Fruit fly (Drosophila melanogaster) whole organism, embryonic: Measurements from ENCODE around the gene CG34117.

ENCODE experiments used
- Abd-B ChIP-seq: fragments of 200-800 bp; sonication (Bioruptor generic); optimal IDR thresholded peaks from 2 replicates; lab custom pipeline; 2018; ENCODE audit warnings: missing biosample characterization, mild to moderate bottlenecking, missing genetic modification characterization, moderate library complexity
- CG10274 ChIP-seq: fragments of 200-800 bp; sonication (Bioruptor generic); optimal IDR thresholded peaks from 3 replicates; lab custom pipeline; 2017; ENCODE audit warnings: missing biosample characterization, mild to moderate bottlenecking, missing genetic modification characterization
- CG10462 ChIP-seq: fragments of 200-800 bp; sonication (Bioruptor generic); optimal IDR thresholded peaks from 2 replicates; lab custom pipeline; 2016; ENCODE audit warnings: missing biosample characterization, missing genetic modification characterization
- CG10654 ChIP-seq: fragments of 200-800 bp; sonication (Bioruptor generic); optimal IDR thresholded peaks from 2 replicates; lab custom pipeline; 2016; ENCODE audit warnings: missing biosample characterization, missing genetic modification characterization
- CG11696 ChIP-seq: fragments of 200-800 bp; sonication (Bioruptor generic); IDR thresholded peaks from 2 replicates; pipeline ENCODE4 v1.3.6; 2022; ENCODE audit warnings: missing biosample characterization, missing genetic modification characterization
- CG14441 ChIP-seq: fragments of 200-800 bp; sonication (Bioruptor generic); IDR thresholded peaks from 2 replicates; pipeline ENCODE4 v1.3.6; 2022; ENCODE audit warnings: missing biosample characterization, missing genetic modification characterization
- CG15073 ChIP-seq: fragments of 200-800 bp; sonication (Bioruptor generic); optimal IDR thresholded peaks from 2 replicates; lab custom pipeline; 2016; ENCODE audit warnings: missing biosample characterization, missing genetic modification characterization
- CG16813 ChIP-seq: fragments of 200-800 bp; sonication (Bioruptor generic); IDR thresholded peaks from 3 replicates; pipeline ENCODE4 v1.3.6; 2022; ENCODE audit warnings: missing biosample characterization, missing genetic modification characterization; ENCODE audit not compliant: partially characterized antibody
- CG17568 ChIP-seq: fragments of 200-800 bp; sonication (Bioruptor generic); optimal IDR thresholded peaks from 2 replicates; lab custom pipeline; 2018; ENCODE audit warnings: missing biosample characterization, mild to moderate bottlenecking, missing genetic modification characterization, moderate library complexity
- CG17612 ChIP-seq: fragments of 200-800 bp; sonication (Bioruptor generic); IDR thresholded peaks from 2 replicates; pipeline ENCODE4 v1.3.6; 2022; ENCODE audit warnings: missing biosample characterization, missing genetic modification characterization
- CG17912 ChIP-seq: fragments of 200-800 bp; sonication (Bioruptor generic); optimal IDR thresholded peaks from 2 replicates; lab custom pipeline; 2018; ENCODE audit warnings: missing biosample characterization, mild to moderate bottlenecking, missing genetic modification characterization
- CG18599 ChIP-seq: fragments of 200-800 bp; sonication (Bioruptor generic); optimal IDR thresholded peaks from 3 replicates; lab custom pipeline; 2017; ENCODE audit warnings: missing biosample characterization, missing genetic modification characterization, mild to moderate bottlenecking, moderate library complexity, missing genetic modification reagents
- CG2875 ChIP-seq: fragments of 200-800 bp; sonication (Bioruptor generic); optimal IDR thresholded peaks from 2 replicates; lab custom pipeline; 2017; ENCODE audit warnings: missing biosample characterization, mild to moderate bottlenecking, missing genetic modification characterization, missing genetic modification reagents
- CG3065 ChIP-seq: fragments of 200-800 bp; sonication (Bioruptor generic); optimal IDR thresholded peaks from 2 replicates; lab custom pipeline; 2016; ENCODE audit warnings: missing biosample characterization, missing genetic modification characterization
- CG3163 ChIP-seq: fragments of 200-800 bp; sonication (Bioruptor generic); optimal IDR thresholded peaks from 3 replicates; lab custom pipeline; 2016; ENCODE audit warnings: missing biosample characterization, missing genetic modification characterization
- CG4282 ChIP-seq: fragments of 200-800 bp; sonication (Bioruptor generic); optimal IDR thresholded peaks from 2 replicates; lab custom pipeline; 2016; ENCODE audit warnings: missing biosample characterization, missing genetic modification characterization
- CG4424 ChIP-seq: fragments of 200-800 bp; sonication (Bioruptor generic); optimal IDR thresholded peaks from 3 replicates; lab custom pipeline; 2016; ENCODE audit warnings: missing biosample characterization, missing genetic modification characterization
- CG4617 ChIP-seq: fragments of 200-800 bp; sonication (Bioruptor generic); optimal IDR thresholded peaks from 3 replicates; lab custom pipeline; 2016; ENCODE audit warnings: missing biosample characterization, missing genetic modification characterization, borderline replicate concordance
- CG5245 ChIP-seq: fragments of 200-800 bp; sonication (Bioruptor generic); optimal IDR thresholded peaks from 3 replicates; lab custom pipeline; 2016; ENCODE audit warnings: missing biosample characterization, missing genetic modification characterization
- CkIIα-i1 ChIP-seq: fragments of 200-800 bp; sonication (Bioruptor generic); IDR thresholded peaks from 2 replicates; pipeline ENCODE4 v1.3.6; 2022; ENCODE audit warnings: missing biosample characterization, missing genetic modification characterization
- CoRest ChIP-seq: fragments of 200-800 bp; sonication (Bioruptor generic); optimal IDR thresholded peaks from 3 replicates; lab custom pipeline; 2018; ENCODE audit warnings: missing biosample characterization, mild to moderate bottlenecking, missing genetic modification characterization, moderate library complexity
- Dbx ChIP-seq: fragments of 200-800 bp; sonication (Bioruptor generic); IDR thresholded peaks from 3 replicates; pipeline ENCODE4 v1.3.6; 2022; ENCODE audit warnings: missing biosample characterization, missing genetic modification characterization
- Dip3 ChIP-seq: fragments of 200-800 bp; sonication (Bioruptor generic); optimal IDR thresholded peaks from 3 replicates; lab custom pipeline; 2016; ENCODE audit warnings: missing biosample characterization, missing genetic modification characterization
- Ets97D ChIP-seq: fragments of 200-800 bp; sonication (Bioruptor generic); optimal IDR thresholded peaks from 3 replicates; lab custom pipeline; 2016; ENCODE audit warnings: missing biosample characterization, missing genetic modification characterization
- Hey ChIP-seq: fragments of 200-800 bp; sonication (Bioruptor generic); optimal IDR thresholded peaks from 3 replicates; lab custom pipeline; 2018; ENCODE audit warnings: missing biosample characterization, mild to moderate bottlenecking, missing genetic modification characterization
- Opbp ChIP-seq: fragments of 200-800 bp; sonication (Bioruptor generic); IDR thresholded peaks from 3 replicates; pipeline ENCODE4 v1.3.6; 2022; ENCODE audit warnings: missing biosample characterization, missing genetic modification characterization; ENCODE audit not compliant: partially characterized antibody
- Xrp1 ChIP-seq: fragments of 200-800 bp; sonication (Bioruptor generic); IDR thresholded peaks from 2 replicates; pipeline ENCODE4 v1.3.6; 2022; ENCODE audit warnings: missing biosample characterization, missing genetic modification characterization
- ac ChIP-seq: fragments of 200-800 bp; sonication (Bioruptor generic); optimal IDR thresholded peaks from 3 replicates; lab custom pipeline; 2017; ENCODE audit warnings: missing biosample characterization, mild to moderate bottlenecking, missing genetic modification characterization
- amos ChIP-seq: fragments of 200-800 bp; sonication (Bioruptor generic); IDR thresholded peaks from 2 replicates; pipeline ENCODE4 v1.3.6; 2022; ENCODE audit warnings: missing biosample characterization, missing genetic modification characterization; ENCODE audit not compliant: partially characterized antibody
- ap ChIP-seq: fragments of 200-800 bp; sonication (Bioruptor generic); IDR thresholded peaks from 2 replicates; pipeline ENCODE4 v1.3.6; 2022; ENCODE audit warnings: missing biosample characterization, missing genetic modification characterization
- ase ChIP-seq: fragments of 200-800 bp; sonication (Bioruptor generic); IDR thresholded peaks from 3 replicates; pipeline ENCODE4 v1.3.6; 2022; ENCODE audit warnings: missing biosample characterization, missing genetic modification characterization
- crp ChIP-seq, 2 experiments: fragments of 200-800 bp; sonication (Bioruptor generic); optimal IDR thresholded peaks; 2 replicates in 1 of 2; 3 replicates in 1 of 2; lab custom pipeline; 2017; ENCODE audit warnings: missing biosample characterization in 2 of 2, missing genetic modification characterization in 2 of 2, mild to moderate bottlenecking in 1 of 2, moderate library complexity in 1 of 2
- danr ChIP-seq: fragments of 200-800 bp; sonication (Bioruptor generic); IDR thresholded peaks from 2 replicates; pipeline ENCODE4 v1.3.6; 2022; ENCODE audit warnings: missing biosample characterization, missing genetic modification characterization
- fu2 ChIP-seq: fragments of 200-800 bp; sonication (Bioruptor generic); optimal IDR thresholded peaks from 2 replicates; lab custom pipeline; 2016; ENCODE audit warnings: missing biosample characterization, missing genetic modification characterization
- hb ChIP-seq: fragments of 200-800 bp; sonication (Bioruptor generic); IDR thresholded peaks from 3 replicates; pipeline ENCODE4 v1.3.6; 2022; ENCODE audit warnings: missing biosample characterization, missing genetic modification characterization; ENCODE audit not compliant: partially characterized antibody
- her ChIP-seq: fragments of 200-800 bp; sonication (Bioruptor generic); optimal IDR thresholded peaks from 2 replicates; lab custom pipeline; 2016; ENCODE audit warnings: missing biosample characterization, missing genetic modification characterization
- jumu ChIP-seq: fragments of 200-800 bp; sonication (Bioruptor generic); optimal IDR thresholded peaks from 3 replicates; lab custom pipeline; 2016; ENCODE audit warnings: missing biosample characterization, missing genetic modification characterization
- ken ChIP-seq: fragments of 200-800 bp; sonication (Bioruptor generic); IDR thresholded peaks from 3 replicates; pipeline ENCODE4 v1.3.6; 2022; ENCODE audit warnings: missing biosample characterization, missing genetic modification characterization
- nau ChIP-seq: fragments of 200-800 bp; sonication (Bioruptor generic); optimal IDR thresholded peaks from 3 replicates; lab custom pipeline; 2017; ENCODE audit warnings: missing biosample characterization, mild to moderate bottlenecking, missing genetic modification characterization, missing genetic modification reagents
- nerfin-1 ChIP-seq: fragments of 200-800 bp; sonication (Bioruptor generic); optimal IDR thresholded peaks from 3 replicates; lab custom pipeline; 2019; ENCODE audit warnings: missing biosample characterization, mild to moderate bottlenecking, missing genetic modification characterization, moderate library complexity
- onecut ChIP-seq: fragments of 200-800 bp; sonication (Bioruptor generic); IDR thresholded peaks from 2 replicates; pipeline ENCODE4 v1.3.6; 2022; ENCODE audit warnings: missing biosample characterization, missing genetic modification characterization
- pb ChIP-seq: fragments of 200-800 bp; sonication (Bioruptor generic); optimal IDR thresholded peaks from 3 replicates; lab custom pipeline; 2016; ENCODE audit warnings: missing biosample characterization, missing genetic modification characterization
- pum ChIP-seq: fragments of 200-800 bp; sonication (Bioruptor generic); optimal IDR thresholded peaks from 2 replicates; lab custom pipeline; 2016; ENCODE audit warnings: missing biosample characterization, missing genetic modification characterization
- ranshi ChIP-seq: fragments of 200-800 bp; sonication (Bioruptor generic); IDR thresholded peaks from 2 replicates; pipeline ENCODE4 v1.3.6; 2022; ENCODE audit warnings: missing biosample characterization, missing genetic modification characterization
- run ChIP-seq: fragments of 200-800 bp; sonication (Bioruptor generic); optimal IDR thresholded peaks from 3 replicates; lab custom pipeline; 2018; ENCODE audit warnings: missing biosample characterization, mild to moderate bottlenecking, missing genetic modification characterization
- scrt ChIP-seq: fragments of 200-800 bp; sonication (Bioruptor generic); optimal IDR thresholded peaks from 2 replicates; lab custom pipeline; 2018; ENCODE audit warnings: missing biosample characterization, mild to moderate bottlenecking, missing genetic modification characterization, moderate library complexity
- sens-2 ChIP-seq: fragments of 200-800 bp; sonication (Bioruptor generic); IDR thresholded peaks from 2 replicates; pipeline ENCODE4 v1.3.6; 2022; ENCODE audit warnings: missing biosample characterization, missing genetic modification characterization
- sim ChIP-seq: fragments of 200-800 bp; sonication (Bioruptor generic); IDR thresholded peaks from 2 replicates; pipeline ENCODE4 v1.3.6; 2022; ENCODE audit warnings: missing biosample characterization, missing genetic modification characterization
- sisA ChIP-seq: fragments of 200-800 bp; sonication (Bioruptor generic); IDR thresholded peaks from 2 replicates; pipeline ENCODE4 v1.3.6; 2022; ENCODE audit warnings: missing biosample characterization, missing genetic modification characterization
- trh ChIP-seq: fragments of 200-800 bp; sonication (Bioruptor generic); optimal IDR thresholded peaks from 2 replicates; lab custom pipeline; 2016; ENCODE audit warnings: missing biosample characterization, missing genetic modification characterization
- zfh2 ChIP-seq: fragments of 200-800 bp; sonication (Bioruptor generic); optimal IDR thresholded peaks from 2 replicates; lab custom pipeline; 2016; ENCODE audit warnings: missing biosample characterization, missing genetic modification characterization

The CG34117 gene

DNA sequence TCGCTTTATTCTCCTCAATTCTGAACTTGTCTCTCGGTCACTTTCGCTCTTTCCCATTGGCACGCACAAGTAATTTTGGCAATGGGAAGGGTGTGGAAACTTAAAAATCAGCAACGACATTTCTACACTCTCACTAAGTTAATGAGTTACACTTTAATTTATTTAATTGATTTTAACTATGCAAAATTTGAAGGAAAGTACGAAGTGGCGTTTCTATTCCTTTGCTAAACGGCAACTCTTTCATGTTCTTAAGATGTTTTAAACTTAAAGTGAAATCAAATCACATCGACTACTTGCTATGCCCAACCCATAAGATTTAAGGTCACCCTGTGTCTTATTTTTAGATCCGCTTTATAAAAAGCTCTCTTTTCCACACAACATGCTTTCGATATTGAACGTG lies 29.4 kb downstream of the CG34117 start (continued):
- TF ChIP-seq amos (no peak), CG11696 (GFP tag; lab: Robert Waterston, UW) (peak; percentile 29; the same call in 1 of the 2 replicates), danr (peak; percentile 31; the same call in 1 of the 2 replicates), CG4282 (no peak), sisA (peak; percentile 50), CG17612 (GFP tag; lab: Robert Waterston, UW) (no peak), CG4617 (no peak), scrt (GFP tag; lab: Kevin White, UChicago) (peak; percentile 44), Hey (no peak), CG10274 (GFP tag; lab: Kevin White, UChicago) (no peak), CG3065 (GFP tag; lab: Kevin White, UChicago) (no peak), sim (GFP tag; lab: Robert Waterston, UW) (no peak), CG4424 (GFP tag; lab: Kevin White, UChicago) (peak; percentile 12), pum (GFP tag; lab: Kevin White, UChicago) (peak; percentile 25), fu2 (GFP tag; lab: Kevin White, UChicago) (peak; percentile 19), ap (GFP tag; lab: Robert Waterston, UW) (no peak), nau (no peak), Dip3 (GFP tag; lab: Kevin White, UChicago) (peak; percentile 52), CG17568 (GFP tag; lab: Kevin White, UChicago) (peak; percentile 57), CG2875 (GFP tag; lab: Kevin White, UChicago) (no peak), zfh2 (GFP tag; lab: Kevin White, UChicago) (peak; percentile 44), CG3163 (peak; percentile 8), CkIIα-i1 (GFP tag; lab: Robert Waterston, UW) (no peak), CG15073 (GFP tag; lab: Kevin White, UChicago) (no peak), ase (GFP tag; lab: Robert Waterston, UW) (peak; percentile 27; the same call in 2 of the 3 replicates), pb (no peak), Abd-B (GFP tag; lab: Kevin White, UChicago) (no peak), trh (GFP tag; lab: Kevin White, UChicago) (no peak), ken (GFP tag; lab: Robert Waterston, UW) (no peak), crp (GFP tag; optimal IDR thresholded peaks at IDR 0.05; lab: Kevin White, UChicago) (no peak), CG10462 (no peak), CG16813 (GFP tag; lab: Robert Waterston, UW) (no peak), jumu (GFP tag; lab: Kevin White, UChicago) (no peak), Opbp (GFP tag; lab: Robert Waterston, UW) (no peak), hb (no peak), run (tag; lab: Kevin White, UChicago) (no peak), ac (no peak), her (GFP tag; lab: Kevin White, UChicago) (no peak), CoRest (tag; lab: Kevin White, UChicago) (peak; percentile 65), sens-2 (GFP tag; lab: Robert Waterston, UW) (no peak), CG14441 (GFP tag; lab: Robert Waterston, UW) (peak; percentile 68), CG17912 (GFP tag; lab: Kevin White, UChicago) (no peak), ranshi (GFP tag; lab: Robert Waterston, UW) (peak; percentile 51; the same call in 1 of the 2 replicates), CG10654 (GFP tag; lab: Kevin White, UChicago) (peak; percentile 10), nerfin-1 (no peak), Ets97D (GFP tag; lab: Kevin White, UChicago) (no peak), CG18599 (peak; percentile 59), onecut (peak; percentile 29; the same call in 1 of the 2 replicates), Xrp1 (GFP tag; lab: Robert Waterston, UW) (peak; percentile 46; the same call in 1 of the 2 replicates), Dbx (GFP tag; lab: Robert Waterston, UW) (peak; percentile 71; the same call in 2 of the 3 replicates), CG5245 (GFP tag; lab: Kevin White, UChicago) (peak; percentile 0)
